Fruit fly (Drosophila melanogaster) whole organism, wandering third instar larva: ENCODE results near the gene CG13063.

Source experiments
- CG32264 ChIP-seq: fragments of 200-800 bp; sonication (Bioruptor generic); optimal IDR thresholded peaks from 2 replicates; lab custom pipeline; 2016; ENCODE audit warnings: missing biosample characterization, missing genetic modification characterization
- foxo ChIP-seq, 2 experiments: fragments of 200-800 bp; sonication (Bioruptor generic); optimal IDR thresholded peaks; 2 replicates in 1 of 2; 3 replicates in 1 of 2; lab custom pipeline; 2016 to 2017; ENCODE audit warnings: missing biosample characterization in 2 of 2, missing genetic modification characterization in 2 of 2

- no peak for TF ChIP-seq CG32264 (GFP tag; lab: Kevin White, UChicago)
- TF ChIP-seq foxo (GFP tag; optimal IDR thresholded peaks at IDR 0.05; lab: Kevin White, UChicago), result no peak
Observed at dm6 chr3L:16285346-16285911, 21.0 kb upstream of the CG13063 start, which contains the start of gene CG13047.
